Fruit fly (Drosophila melanogaster): Measurements from ENCODE around the gene mRpL30.

Gene mRpL30

DNA sequence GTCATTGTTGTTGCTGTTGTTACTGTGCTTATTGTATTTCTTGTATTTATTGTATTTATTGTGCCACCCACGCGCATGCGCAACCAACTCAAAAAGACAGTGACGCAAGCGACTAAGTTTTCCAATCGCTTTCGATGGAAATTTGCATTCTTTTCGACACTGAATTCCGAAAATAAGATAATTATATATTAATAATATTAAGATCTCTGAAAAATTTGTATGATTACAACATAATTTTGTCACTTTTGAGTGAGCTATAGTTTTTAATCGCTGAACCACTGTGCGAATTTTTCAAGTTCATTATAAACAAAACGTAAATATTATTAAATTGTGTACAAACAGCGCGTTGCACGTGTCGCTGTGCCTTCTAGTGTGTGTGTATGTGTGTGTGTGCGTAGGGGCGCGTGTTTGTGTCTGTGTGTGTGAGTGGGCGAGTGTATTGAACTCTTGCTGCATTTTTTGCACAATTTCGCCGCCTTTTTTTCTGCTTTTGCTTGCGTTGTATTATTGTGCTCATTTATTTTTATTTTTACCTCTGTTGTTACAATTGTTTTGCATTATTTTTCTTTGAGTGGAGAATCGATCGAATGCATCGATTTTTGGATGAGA lies 31.9 kb upstream of the mRpL30 start:
- TF ChIP-seq Dll (optimal IDR thresholded peaks at IDR 0.05) (no peak), usp (GFP tag; optimal IDR thresholded peaks at IDR 0.05) (no peak), CG8478 (optimal IDR thresholded peaks at IDR 0.05) (no peak), pan (optimal IDR thresholded peaks at IDR 0.05) (no peak), EcR (GFP tag; optimal IDR thresholded peaks at IDR 0.05) (no peak), psq (optimal IDR thresholded peaks at IDR 0.05) (no peak)

DNA sequence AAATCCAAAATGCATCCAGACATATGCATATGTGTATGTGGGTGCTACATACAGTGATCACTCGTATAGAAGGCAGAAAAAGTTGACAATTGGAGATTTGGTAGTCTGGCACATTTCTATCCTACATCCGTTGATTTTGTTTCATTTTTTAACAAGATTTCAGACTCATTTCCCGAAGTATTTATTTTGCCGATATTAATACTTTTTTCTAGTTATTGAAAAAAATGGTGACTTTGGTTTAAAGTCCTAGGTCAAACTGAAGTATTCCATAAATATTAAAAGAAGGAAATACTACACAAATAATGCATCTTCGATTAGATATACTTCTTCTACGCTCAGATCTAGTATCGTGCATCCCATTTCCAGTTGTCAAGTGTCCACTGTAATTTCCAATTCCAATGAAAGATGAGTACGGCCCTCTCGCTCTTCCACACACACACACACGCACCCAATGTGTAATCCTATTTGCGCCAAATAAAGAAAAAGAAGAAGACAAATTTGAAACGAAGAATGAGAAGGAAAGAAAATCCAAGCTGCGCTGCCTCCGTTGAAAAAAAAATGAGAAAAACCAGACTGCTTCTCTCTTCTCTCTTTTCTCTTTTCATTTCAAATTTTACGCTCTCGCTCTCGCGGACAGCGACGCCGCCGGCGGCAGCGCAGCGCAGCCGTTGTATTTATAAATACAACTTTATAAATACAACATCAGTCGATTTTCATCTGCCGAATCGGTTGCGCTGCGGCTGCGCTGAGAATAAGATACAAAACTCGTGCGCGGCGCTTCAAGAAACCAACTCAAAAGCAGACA lies 30.6 kb upstream of the mRpL30 start, which contains the start of gene peb:
Gene peb (plus strand): TSS at position 700 of the 805 bp plus-strand sequence.
- TF ChIP-seq EcR (GFP tag; optimal IDR thresholded peaks at IDR 0.05) (no peak), Dll (optimal IDR thresholded peaks at IDR 0.05) (peak; percentile 87)

DNA sequence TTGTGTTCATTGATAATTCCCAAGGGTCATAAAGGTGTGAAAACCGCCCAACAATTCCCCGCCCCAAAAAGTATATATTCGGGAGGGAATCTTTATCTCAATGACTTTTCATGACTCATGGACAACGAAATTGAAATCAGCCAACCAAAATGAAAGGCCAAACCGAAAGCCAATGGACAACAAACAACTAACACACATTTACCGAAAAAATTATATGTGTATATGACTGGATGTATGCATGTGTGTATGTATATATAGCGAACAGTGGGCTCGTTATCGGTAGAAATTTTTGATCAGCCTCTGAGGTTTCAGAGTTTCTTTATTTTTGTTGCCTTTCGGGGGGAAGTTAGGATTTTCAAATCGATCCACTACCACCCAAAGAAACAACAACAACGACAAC lies 28.8 kb upstream of the mRpL30 start:
- TF ChIP-seq CG8478 (optimal IDR thresholded peaks at IDR 0.05) (no peak), usp (GFP tag; optimal IDR thresholded peaks at IDR 0.05) (no peak), EcR (GFP tag; optimal IDR thresholded peaks at IDR 0.05) (no peak), psq (optimal IDR thresholded peaks at IDR 0.05) (no peak), Dll (optimal IDR thresholded peaks at IDR 0.05) (no peak), pan (optimal IDR thresholded peaks at IDR 0.05) (no peak)

DNA sequence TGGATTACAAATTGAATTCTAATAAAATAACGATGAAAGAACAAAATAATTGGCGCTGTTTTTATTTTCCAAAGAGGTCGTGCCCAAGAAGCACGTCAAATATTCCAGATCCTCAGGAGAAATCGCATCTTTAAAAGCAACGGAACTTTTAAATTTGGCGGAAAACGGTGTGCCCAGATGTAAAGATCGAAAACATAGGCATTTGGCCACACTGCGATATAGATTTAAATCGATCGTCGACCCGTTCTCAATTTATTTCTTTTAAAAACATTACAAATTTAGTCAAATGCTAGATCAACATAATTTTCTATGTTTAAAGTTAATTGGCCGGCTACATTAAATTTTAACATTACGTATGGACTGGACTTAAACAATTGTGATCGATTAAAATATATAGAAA lies 20.5 kb upstream of the mRpL30 start:
- no peak for TF ChIP-seq EcR (GFP tag; optimal IDR thresholded peaks at IDR 0.05)
- TF ChIP-seq Dll (optimal IDR thresholded peaks at IDR 0.05) = no peak
- no peak for TF ChIP-seq psq (optimal IDR thresholded peaks at IDR 0.05)
- TF ChIP-seq CG8478 (optimal IDR thresholded peaks at IDR 0.05) = no peak
- TF ChIP-seq pan (optimal IDR thresholded peaks at IDR 0.05) = no peak
- no peak for TF ChIP-seq usp (GFP tag; optimal IDR thresholded peaks at IDR 0.05)

DNA sequence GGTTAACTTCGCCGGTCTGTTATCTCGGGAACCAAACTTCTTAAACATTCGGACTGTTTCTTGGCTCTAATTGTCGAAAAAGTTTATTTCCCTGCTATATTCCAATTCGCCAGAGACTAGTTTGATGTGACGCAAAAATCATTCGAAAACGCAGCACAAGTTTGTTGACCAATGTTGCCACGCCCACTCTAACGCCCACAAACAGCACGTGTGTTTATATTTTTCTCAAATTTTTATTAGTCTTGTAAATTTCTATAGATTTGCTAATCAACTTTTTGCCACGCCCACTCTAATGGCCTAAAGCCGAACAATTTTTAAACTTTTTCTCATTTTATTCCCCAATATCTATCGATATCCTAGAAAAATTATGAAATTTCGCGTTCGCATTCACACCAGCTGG lies 16.8 kb upstream of the mRpL30 start, which contains the start of gene Alms1b:
Gene Alms1b (minus strand): TSS at position 101 of the 400 bp plus-strand sequence.
- TF ChIP-seq CG8478 (optimal IDR thresholded peaks at IDR 0.05) (no peak), Dll (optimal IDR thresholded peaks at IDR 0.05) (no peak), usp (GFP tag; optimal IDR thresholded peaks at IDR 0.05) (no peak), EcR (GFP tag; optimal IDR thresholded peaks at IDR 0.05) (no peak), pan (optimal IDR thresholded peaks at IDR 0.05) (no peak), psq (optimal IDR thresholded peaks at IDR 0.05) (no peak)

DNA sequence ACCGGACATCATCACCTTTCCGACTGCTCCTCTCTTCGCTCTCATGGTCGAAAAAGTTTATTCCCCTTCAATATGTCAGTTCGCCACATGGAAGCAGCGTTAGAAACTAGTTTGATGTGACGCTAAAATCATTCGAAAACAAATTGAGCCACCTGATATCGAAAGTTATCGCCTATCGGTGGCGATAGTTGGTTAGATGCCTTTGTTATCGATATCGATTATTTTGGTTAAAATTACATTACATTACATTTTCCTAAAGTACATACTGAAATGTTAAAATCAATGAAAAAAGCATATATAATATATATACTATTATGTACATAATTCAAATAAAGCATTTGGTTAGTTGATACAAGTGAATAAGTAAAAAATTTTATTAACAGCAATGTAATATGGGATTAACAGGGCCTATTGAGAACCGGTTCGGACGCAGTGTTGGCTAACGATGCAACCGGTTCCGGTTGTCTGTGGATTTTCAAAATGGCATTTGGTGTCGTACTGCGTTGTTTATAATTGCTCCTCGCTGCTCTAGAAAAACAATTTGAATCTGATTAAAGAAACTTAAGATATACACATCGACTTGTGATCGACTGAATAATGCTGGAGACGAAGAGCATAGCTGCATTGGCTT lies 11.7 kb upstream of the mRpL30 start, which contains the start of the genes Alms1a and pon:
Gene Alms1a (minus strand): TSS at position 149 of the 631 bp plus-strand sequence.
Gene pon (plus strand): TSS at position 463 of the 631 bp plus-strand sequence.
- TF ChIP-seq EcR (GFP tag; optimal IDR thresholded peaks at IDR 0.05) = no peak
- TF ChIP-seq usp (GFP tag; optimal IDR thresholded peaks at IDR 0.05) = no peak
- no peak for TF ChIP-seq psq (optimal IDR thresholded peaks at IDR 0.05)
- no peak for TF ChIP-seq pan (optimal IDR thresholded peaks at IDR 0.05)

DNA sequence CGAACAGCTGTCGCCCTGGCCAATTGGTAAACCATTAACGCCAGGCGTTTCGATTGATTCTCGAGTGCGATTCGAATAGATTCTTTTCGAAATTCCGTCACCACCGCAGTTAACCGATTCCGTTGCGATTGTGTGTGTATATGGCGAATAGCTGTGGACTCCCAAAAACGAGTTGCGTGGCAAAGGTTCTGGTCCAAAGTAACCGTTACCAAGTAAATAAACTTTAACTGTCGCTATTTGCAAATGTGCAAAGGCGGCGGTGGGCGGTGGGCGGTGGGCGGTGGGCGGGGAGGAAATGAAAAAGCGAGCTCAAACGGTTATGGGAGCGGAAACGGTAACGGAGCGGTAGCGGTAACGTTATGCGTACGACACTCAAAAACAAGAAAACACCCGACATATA lies 3.8 kb upstream of the mRpL30 start, which contains the start of gene CG3081:
Gene CG3081 (minus strand): TSS at position 101 of the 400 bp plus-strand sequence.
- TF ChIP-seq psq (optimal IDR thresholded peaks at IDR 0.05) (no peak), usp (GFP tag; optimal IDR thresholded peaks at IDR 0.05) (no peak), EcR (GFP tag; optimal IDR thresholded peaks at IDR 0.05) (no peak), pan (optimal IDR thresholded peaks at IDR 0.05) (no peak), Dll (optimal IDR thresholded peaks at IDR 0.05) (no peak), CG8478 (optimal IDR thresholded peaks at IDR 0.05) (no peak)

DNA sequence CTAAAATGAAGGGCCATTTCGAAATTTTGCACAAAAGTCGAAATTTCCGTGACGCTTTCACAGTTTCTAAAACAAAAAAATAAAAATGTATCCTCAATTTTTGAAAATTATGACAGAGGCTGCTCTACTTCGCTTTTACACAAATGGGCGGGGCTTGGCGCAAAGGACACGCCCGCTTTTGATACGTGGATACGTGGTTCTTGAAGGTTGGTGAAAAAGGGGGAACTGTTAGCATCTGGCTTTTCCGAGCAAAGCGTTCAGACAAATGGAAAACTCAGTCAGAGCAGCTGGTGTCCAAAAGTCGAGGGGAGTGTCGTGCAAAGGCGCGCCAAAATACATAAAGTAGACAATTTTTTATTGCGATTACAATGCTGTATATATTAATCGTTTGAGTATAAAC lies 2.9 kb upstream of the mRpL30 start, which contains the start of gene CG3062:
Gene CG3062 (minus strand): TSS at position 101 of the 400 bp plus-strand sequence.
- TF ChIP-seq pan (optimal IDR thresholded peaks at IDR 0.05) = no peak
- TF ChIP-seq CG8478 (optimal IDR thresholded peaks at IDR 0.05) = no peak
- TF ChIP-seq usp (GFP tag; optimal IDR thresholded peaks at IDR 0.05) = no peak
- no peak for TF ChIP-seq EcR (GFP tag; optimal IDR thresholded peaks at IDR 0.05)
- no peak for TF ChIP-seq psq (optimal IDR thresholded peaks at IDR 0.05)
- no peak for TF ChIP-seq Dll (optimal IDR thresholded peaks at IDR 0.05)

DNA sequence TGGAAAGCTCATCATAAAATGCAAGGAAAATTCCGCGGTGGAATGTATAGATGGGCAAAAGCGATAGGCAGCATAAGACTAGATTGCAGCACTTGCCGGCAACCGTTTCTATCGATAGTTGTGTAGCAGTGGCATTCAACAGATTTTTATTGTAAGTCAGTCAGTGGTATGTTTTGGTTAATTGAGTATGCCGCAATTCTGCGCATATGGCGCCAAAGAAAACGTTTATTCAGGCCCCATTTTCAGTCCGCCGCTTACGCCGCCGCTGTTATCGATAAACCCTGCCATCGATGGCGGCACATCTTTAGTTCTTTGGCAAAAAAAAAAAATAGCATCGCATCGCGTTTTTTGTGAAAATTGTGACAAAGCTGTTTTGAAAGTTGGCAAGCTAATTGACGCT lies 2.1 kb downstream of the mRpL30 start, which contains the start of the genes Cbp80 and Torsin:
Gene Cbp80 (plus strand): TSS at position 265 of the 400 bp plus-strand sequence.
Gene Torsin (minus strand): TSS at position 282 of the 400 bp plus-strand sequence.
- TF ChIP-seq CG8478 (optimal IDR thresholded peaks at IDR 0.05) (no peak), usp (GFP tag; optimal IDR thresholded peaks at IDR 0.05) (no peak), psq (optimal IDR thresholded peaks at IDR 0.05) (no peak), Dll (optimal IDR thresholded peaks at IDR 0.05) (no peak), EcR (GFP tag; optimal IDR thresholded peaks at IDR 0.05) (no peak), pan (optimal IDR thresholded peaks at IDR 0.05) (no peak)

DNA sequence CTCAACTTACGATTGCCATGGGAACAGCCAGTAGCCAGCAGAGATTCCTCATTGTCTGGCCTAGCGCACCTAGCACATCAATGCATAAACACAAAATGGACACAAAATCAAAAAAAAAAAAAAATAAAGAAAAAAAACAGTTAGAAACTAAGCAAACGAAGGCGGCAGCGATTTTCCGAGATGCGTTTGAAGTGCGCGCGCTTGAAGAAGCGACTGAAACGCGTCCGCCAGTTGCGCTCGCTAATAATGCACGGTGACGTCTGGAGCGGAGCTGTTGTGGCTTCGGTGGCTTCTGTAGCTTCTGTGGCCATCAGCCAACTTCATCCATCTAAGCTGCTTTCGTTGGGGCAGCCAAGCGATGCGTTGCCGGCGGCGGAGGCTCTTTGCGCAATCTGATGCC lies 6.7 kb downstream of the mRpL30 start, which contains the start of gene CG15473:
Gene CG15473 (minus strand): TSS at position 101 of the 400 bp plus-strand sequence.
- TF ChIP-seq Dll (optimal IDR thresholded peaks at IDR 0.05) = no peak
- no peak for TF ChIP-seq CG8478 (optimal IDR thresholded peaks at IDR 0.05)
- TF ChIP-seq pan (optimal IDR thresholded peaks at IDR 0.05) = no peak
- TF ChIP-seq psq (optimal IDR thresholded peaks at IDR 0.05) = no peak
- no peak for TF ChIP-seq EcR (GFP tag; optimal IDR thresholded peaks at IDR 0.05)
- no peak for TF ChIP-seq usp (GFP tag; optimal IDR thresholded peaks at IDR 0.05)

DNA sequence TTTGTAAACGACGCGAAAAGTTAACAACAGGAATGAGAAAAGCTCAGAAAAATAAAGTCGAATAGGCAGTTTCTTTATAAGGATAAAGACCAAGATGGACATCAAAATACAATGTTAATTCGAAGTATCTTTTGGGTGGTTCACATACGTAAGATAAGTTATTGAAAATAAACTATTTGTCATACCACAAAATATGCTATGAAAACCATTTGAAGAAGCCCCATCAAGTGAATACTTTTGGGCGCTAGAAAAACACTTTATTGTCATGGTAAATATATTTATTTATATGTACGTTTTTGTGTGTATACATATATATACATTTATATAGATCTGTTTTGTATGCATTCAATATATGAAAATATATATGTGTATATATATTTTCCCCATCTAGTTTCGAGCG lies 10.2 kb downstream of the mRpL30 start:
- TF ChIP-seq EcR (GFP tag; optimal IDR thresholded peaks at IDR 0.05) (no peak), pan (optimal IDR thresholded peaks at IDR 0.05) (no peak), usp (GFP tag; optimal IDR thresholded peaks at IDR 0.05) (no peak), psq (optimal IDR thresholded peaks at IDR 0.05) (no peak), CG8478 (optimal IDR thresholded peaks at IDR 0.05) (no peak), Dll (optimal IDR thresholded peaks at IDR 0.05) (no peak)

Measured in whole organism.